Fruit fly (Drosophila melanogaster): Measurements from ENCODE around the gene CtsB.

CtsB gene

dm6 chrX:13764397-13765119 is 17.4 kb downstream of the CtsB start (continued):
- TF ChIP-seq unc-4 (GFP tag; IDR thresholded peaks at IDR 0.05; ENCODE audit: partially characterized antibody) (no peak), CG13123 (GFP tag; optimal IDR thresholded peaks at IDR 0.05) (no peak), CG34422 (GFP tag; IDR thresholded peaks at IDR 0.05) (peak; percentile 56; the same call in 1 of the 3 replicates), CG13287 (GFP tag; IDR thresholded peaks at IDR 0.05; ENCODE audit: partially characterized antibody) (no peak), CG10565 (GFP tag; optimal IDR thresholded peaks at IDR 0.05) (no peak), al (GFP tag; IDR thresholded peaks at IDR 0.05) (no peak), Nf-YC (tag; optimal IDR thresholded peaks at IDR 0.05) (no peak), gfzf (GFP tag; optimal IDR thresholded peaks at IDR 0.05) (no peak), CG11247 (GFP tag; IDR thresholded peaks at IDR 0.05) (peak; percentile 19; the same call in 1 of the 2 replicates), CG7271 (tag; optimal IDR thresholded peaks at IDR 0.05) (no peak), CG18599 (GFP tag; optimal IDR thresholded peaks at IDR 0.05) (peak; percentile 26), nmo (GFP tag; optimal IDR thresholded peaks at IDR 0.05) (peak; percentile 67), ranshi (GFP tag; IDR thresholded peaks at IDR 0.05) (peak; percentile 29; the same call in 1 of the 2 replicates), nerfin-2 (GFP tag; IDR thresholded peaks at IDR 0.05; ENCODE audit: partially characterized antibody) (no peak), jumu (GFP tag; optimal IDR thresholded peaks at IDR 0.05) (no peak), Camta (GFP tag; optimal IDR thresholded peaks at IDR 0.05) (no peak), row (GFP tag; IDR thresholded peaks at IDR 0.05) (peak; percentile 63), CG5180 (GFP tag; optimal IDR thresholded peaks at IDR 0.05) (peak; percentile 14), HLH54F (GFP tag; optimal IDR thresholded peaks at IDR 0.05) (no peak), tll (GFP tag; optimal IDR thresholded peaks at IDR 0.05) (no peak), caup (GFP tag; optimal IDR thresholded peaks at IDR 0.05; ENCODE audit: severe bottlenecking) (peak; percentile 41), CHES-1-like (GFP tag; optimal IDR thresholded peaks at IDR 0.05) (no peak), CG2202 (tag; optimal IDR thresholded peaks at IDR 0.05) (no peak), Sry-β (GFP tag; optimal IDR thresholded peaks at IDR 0.05) (no peak), CG6254 (GFP tag; optimal IDR thresholded peaks at IDR 0.05) (no peak), NC2α (GFP tag; optimal IDR thresholded peaks at IDR 0.05) (no peak), CG11398 (GFP tag; optimal IDR thresholded peaks at IDR 0.05) (no peak), HHEX (GFP tag; optimal IDR thresholded peaks at IDR 0.05) (peak; percentile 32), kay (GFP tag; optimal IDR thresholded peaks at IDR 0.05) (no peak), ab (GFP tag; optimal IDR thresholded peaks at IDR 0.05) (no peak), mam (GFP tag; optimal IDR thresholded peaks at IDR 0.05) (no peak), CG3726 (GFP tag; IDR thresholded peaks at IDR 0.05) (0 out of 3 replicates have a peak, but pooled peaks have one; percentile 27), Optix (GFP tag; IDR thresholded peaks at IDR 0.05) (peak; percentile 61; the same call in 2 of the 3 replicates), CG8089 (GFP tag; optimal IDR thresholded peaks at IDR 0.05) (no peak), cad (GFP tag; optimal IDR thresholded peaks at IDR 0.05) (no peak), Ravus (GFP tag; IDR thresholded peaks at IDR 0.05) (no peak), dimm (GFP tag; IDR thresholded peaks at IDR 0.05) (no peak), danr (GFP tag; IDR thresholded peaks at IDR 0.05) (no peak), pum (GFP tag; optimal IDR thresholded peaks at IDR 0.05) (no peak), Ets65A (GFP tag) (no peak), bsh (GFP tag; optimal IDR thresholded peaks at IDR 0.05) (peak in 1 of 2 experiments; percentile 65), Atf-2 (GFP tag; optimal IDR thresholded peaks at IDR 0.05) (peak; percentile 19), CG3065 (GFP tag; optimal IDR thresholded peaks at IDR 0.05) (no peak), Max (GFP tag; optimal IDR thresholded peaks at IDR 0.05) (no peak), CG11723 (GFP tag; optimal IDR thresholded peaks at IDR 0.05) (no peak), lab (GFP tag; optimal IDR thresholded peaks at IDR 0.05) (peak; percentile 55), CG8924 (tag; optimal IDR thresholded peaks at IDR 0.05) (peak; percentile 56), CG7556 (GFP tag; optimal IDR thresholded peaks at IDR 0.05) (peak; percentile 29), CG17328 (GFP tag; IDR thresholded peaks at IDR 0.05) (peak; percentile 61)
